Worm (Caenorhabditis elegans) whole organism, L4/young adult: ENCODE results near the gene R02F2.10.

Source experiments
- dao-5 ChIP-seq: sonication (generic microtip); optimal IDR thresholded peaks from 2 replicates; lab custom pipeline; 2016; ENCODE audit warnings: missing genotype, missing genetic modification characterization, moderate library complexity, missing compliant biosample characterization
- him-1 ChIP-seq: sonication (generic microtip); optimal IDR thresholded peaks from 2 replicates; lab custom pipeline; 2016; ENCODE audit warnings: missing genotype, missing genetic modification reagents, missing genetic modification characterization, missing compliant biosample characterization

ce11 chrIII:5504725-5505473 is 26.8 kb downstream of the R02F2.10 start:
- TF ChIP-seq dao-5 (no peak), him-1 (tag; lab: Kevin White, UChicago) (no peak)
